Worm (Caenorhabditis elegans) whole organism, young adult: ENCODE results near the gene acdh-8.

ENCODE experiments used
- B0019.2 ChIP-seq: fragments of 200-800 bp; sonication (Bioruptor generic); conservative IDR thresholded peaks from 2 replicates; pipeline ENCODE4 v1.3.6; 2022; ENCODE audit warnings: missing genetic modification reagents, missing genetic modification characterization, missing compliant biosample characterization
- B0035.1 ChIP-seq: sonication (generic microtip); optimal IDR thresholded peaks from 2 replicates; lab custom pipeline; 2016; ENCODE audit warnings: missing genetic modification characterization, mild to moderate bottlenecking, missing compliant biosample characterization, missing genotype, missing genetic modification reagents
- C06A6.2 ChIP-seq: fragments of 200-800 bp; sonication (Bioruptor generic); conservative IDR thresholded peaks from 2 replicates; pipeline ENCODE4 v1.3.6; 2022; ENCODE audit warnings: missing genetic modification characterization, missing compliant biosample characterization
- C17E4.6 ChIP-seq: fragments of 200-800 bp; sonication (Bioruptor generic); IDR thresholded peaks from 2 replicates; pipeline ENCODE4 v1.3.6; 2022; ENCODE audit warnings: missing genetic modification reagents, missing genetic modification characterization, missing compliant biosample characterization
- D2030.7 ChIP-seq: fragments of 200-800 bp; sonication (Bioruptor generic); IDR thresholded peaks from 2 replicates; pipeline ENCODE4 v1.3.6; 2022; ENCODE audit warnings: missing genetic modification reagents, missing genetic modification characterization, missing compliant biosample characterization
- F10E7.11 ChIP-seq: sonication (generic microtip); optimal IDR thresholded peaks from 2 replicates; lab custom pipeline; 2017; ENCODE audit warnings: mild to moderate bottlenecking, missing genetic modification characterization, moderate library complexity, missing compliant biosample characterization
- F23B12.7 ChIP-seq: sonication (generic microtip); optimal IDR thresholded peaks from 2 replicates; lab custom pipeline; 2017; ENCODE audit warnings: missing genetic modification characterization, mild to moderate bottlenecking, missing compliant biosample characterization, antibody characterized with exemption, moderate library complexity; ENCODE audit not compliant: insufficient read depth
- F33H1.4 ChIP-seq: fragments of 200-800 bp; sonication (Bioruptor generic); IDR thresholded peaks from 2 replicates; pipeline ENCODE4 v1.3.6; 2022; ENCODE audit warnings: missing genetic modification reagents, missing genetic modification characterization, missing compliant biosample characterization
- F52B5.7 ChIP-seq: sonication (generic microtip); optimal IDR thresholded peaks from 2 replicates; lab custom pipeline; 2016; ENCODE audit warnings: mild to moderate bottlenecking, missing genetic modification characterization, missing compliant biosample characterization
- K12H6.12 ChIP-seq: fragments of 200-800 bp; sonication (Bioruptor generic); optimal IDR thresholded peaks from 2 replicates; lab custom pipeline; 2018; ENCODE audit warnings: mild to moderate bottlenecking, missing genetic modification characterization, missing compliant biosample characterization
- T26A5.8 ChIP-seq: sonication (generic microtip); optimal IDR thresholded peaks from 2 replicates; lab custom pipeline; 2016; ENCODE audit warnings: missing genetic modification characterization, missing compliant biosample characterization
- Y67H2A.10 ChIP-seq: fragments of 200-800 bp; sonication (Bioruptor generic); conservative IDR thresholded peaks from 2 replicates; pipeline ENCODE4 v1.3.6; 2022; ENCODE audit warnings: missing genetic modification reagents, missing genetic modification characterization, missing compliant biosample characterization
- akir-1 ChIP-seq: fragments of 200-800 bp; sonication (Bioruptor generic); optimal IDR thresholded peaks from 2 replicates; lab custom pipeline; 2018; ENCODE audit warnings: mild to moderate bottlenecking, missing genetic modification characterization, moderate library complexity, missing compliant biosample characterization
- attf-3 ChIP-seq: fragments of 200-800 bp; sonication (Bioruptor generic); conservative IDR thresholded peaks from 2 replicates; pipeline ENCODE4 v1.3.6; 2022; ENCODE audit warnings: missing genetic modification reagents, missing genetic modification characterization, missing compliant biosample characterization
- attf-5 ChIP-seq: fragments of 200-800 bp; sonication (Bioruptor generic); optimal IDR thresholded peaks from 2 replicates; lab custom pipeline; 2018; ENCODE audit warnings: mild to moderate bottlenecking, missing genetic modification characterization, missing compliant biosample characterization
- cebp-1 ChIP-seq, 2 experiments: fragments of 200-800 bp in 1 of 2; sonication (Bioruptor generic) in 1 of 2; sonication (generic microtip) in 1 of 2; IDR thresholded peaks in 1 of 2; optimal IDR thresholded peaks in 1 of 2; 2 replicates each; pipeline versions ENCODE4 v1.3.6 to Lab custom; 2017 to 2022; ENCODE audit warnings: missing compliant biosample characterization in 2 of 2, missing genetic modification characterization in 2 of 2, mild to moderate bottlenecking in 1 of 2, missing genetic modification reagents in 1 of 2, moderate library complexity in 1 of 2
- ceh-100 ChIP-seq: fragments of 200-800 bp; sonication (Bioruptor generic); IDR thresholded peaks from 2 replicates; pipeline ENCODE4 v1.3.6; 2022; ENCODE audit warnings: missing genetic modification reagents, missing genetic modification characterization, missing compliant biosample characterization
- ceh-27 ChIP-seq: fragments of 200-800 bp; sonication (Bioruptor generic); optimal IDR thresholded peaks from 2 replicates; lab custom pipeline; 2018; ENCODE audit warnings: mild to moderate bottlenecking, missing genetic modification characterization, moderate library complexity, missing compliant biosample characterization
- ceh-40 ChIP-seq: fragments of 200-800 bp; sonication (Bioruptor generic); IDR thresholded peaks from 2 replicates; pipeline ENCODE4 v1.3.6; 2022; ENCODE audit warnings: missing genetic modification characterization, missing compliant biosample characterization
- ceh-79 ChIP-seq: sonication (generic microtip); optimal IDR thresholded peaks from 2 replicates; lab custom pipeline; 2017; ENCODE audit warnings: mild to moderate bottlenecking, missing genetic modification characterization, missing compliant biosample characterization
- ceh-91 ChIP-seq: fragments of 200-800 bp; sonication (Bioruptor generic); IDR thresholded peaks from 2 replicates; pipeline ENCODE4 v1.3.6; 2022; ENCODE audit warnings: missing genetic modification reagents, missing genetic modification characterization, missing compliant biosample characterization
- dpff-1 ChIP-seq: sonication (generic microtip); optimal IDR thresholded peaks from 2 replicates; lab custom pipeline; 2017; ENCODE audit warnings: mild to moderate bottlenecking, missing genetic modification characterization, missing compliant biosample characterization
- ekl-4 ChIP-seq: fragments of 200-800 bp; sonication (Bioruptor generic); IDR thresholded peaks from 2 replicates; pipeline ENCODE4 v1.3.6; 2022; ENCODE audit warnings: missing genetic modification reagents, missing genetic modification characterization, missing compliant biosample characterization
- hlh-12 ChIP-seq: sonication (generic microtip); optimal IDR thresholded peaks from 2 replicates; lab custom pipeline; 2016; ENCODE audit warnings: missing genetic modification characterization, missing compliant biosample characterization
- hmg-1.2 ChIP-seq: fragments of 200-800 bp; sonication (Bioruptor generic); IDR thresholded peaks from 2 replicates; pipeline ENCODE4 v1.3.6; 2022; ENCODE audit warnings: missing genetic modification reagents, missing genetic modification characterization, missing compliant biosample characterization
- hmg-20 ChIP-seq: fragments of 200-800 bp; sonication (Bioruptor generic); IDR thresholded peaks from 2 replicates; pipeline ENCODE4 v1.3.6; 2022; ENCODE audit warnings: missing genetic modification reagents, missing genetic modification characterization, missing compliant biosample characterization
- lir-1 ChIP-seq: fragments of 200-800 bp; sonication (Bioruptor generic); conservative IDR thresholded peaks from 2 replicates; pipeline ENCODE4 v1.3.6; 2022; ENCODE audit warnings: missing genetic modification reagents, missing genetic modification characterization, missing compliant biosample characterization
- mxl-1 ChIP-seq: sonication (generic microtip); optimal IDR thresholded peaks from 2 replicates; lab custom pipeline; 2016; ENCODE audit warnings: missing genetic modification characterization, missing compliant biosample characterization
- nfya-2 ChIP-seq: fragments of 200-800 bp; sonication (Bioruptor generic); IDR thresholded peaks from 2 replicates; pipeline ENCODE4 v1.3.6; 2022; ENCODE audit warnings: missing genetic modification reagents, missing genetic modification characterization, missing compliant biosample characterization
- nhr-27 ChIP-seq: fragments of 200-800 bp; sonication (Bioruptor generic); optimal IDR thresholded peaks from 2 replicates; lab custom pipeline; 2018; ENCODE audit warnings: mild to moderate bottlenecking, missing genetic modification characterization, moderate library complexity, missing compliant biosample characterization
- nhr-80 ChIP-seq: sonication (generic microtip); optimal IDR thresholded peaks from 2 replicates; lab custom pipeline; 2016; ENCODE audit warnings: missing genetic modification characterization, missing compliant biosample characterization
- rcor-1 ChIP-seq: fragments of 200-800 bp; sonication (Bioruptor generic); IDR thresholded peaks from 2 replicates; pipeline ENCODE4 v1.3.6; 2022; ENCODE audit warnings: missing genetic modification reagents, missing genetic modification characterization, missing compliant biosample characterization
- rec-8 ChIP-seq, 2 experiments: sonication (generic microtip); optimal IDR thresholded peaks; 2 replicates each; lab custom pipeline; 2016; ENCODE audit warnings: mild to moderate bottlenecking in 2 of 2, missing genetic modification characterization in 2 of 2, missing genetic modification reagents in 2 of 2, missing genotype in 2 of 2, missing biosample characterization in 1 of 2, missing compliant biosample characterization in 1 of 2, moderate library complexity in 1 of 2
- snpc-1.1 ChIP-seq: sonication (generic microtip); optimal IDR thresholded peaks from 2 replicates; lab custom pipeline; 2017; ENCODE audit warnings: missing genetic modification characterization, mild to moderate bottlenecking, missing compliant biosample characterization, antibody characterized with exemption, moderate library complexity, missing genotype, missing genetic modification reagents; ENCODE audit not compliant: insufficient read depth
- snpc-4 ChIP-seq, 5 experiments: fragments of 150-350 bp in 1 of 5; sonication (generic microtip) in 4 of 5; optimal IDR thresholded peaks; 2 replicates each; lab custom pipeline; 2014 to 2018; ENCODE audit warnings: missing genetic modification characterization in 5 of 5, missing biosample characterization in 3 of 5, antibody characterized with exemption in 2 of 5, mild to moderate bottlenecking in 2 of 5, missing compliant biosample characterization in 2 of 5, missing genotype in 2 of 5, moderate library complexity in 2 of 5, missing genetic modification reagents in 1 of 5
- somi-1 ChIP-seq: fragments of 200-800 bp; sonication (Bioruptor generic); optimal IDR thresholded peaks from 2 replicates; lab custom pipeline; 2018; ENCODE audit warnings: mild to moderate bottlenecking, missing genetic modification characterization, missing compliant biosample characterization
- tbp1 ChIP-seq: fragments of 200-800 bp; sonication (Bioruptor generic); optimal IDR thresholded peaks from 2 replicates; lab custom pipeline; 2018; ENCODE audit warnings: mild to moderate bottlenecking, missing genetic modification characterization, missing compliant biosample characterization
- tbx-9 ChIP-seq: sonication (generic microtip); optimal IDR thresholded peaks from 2 replicates; lab custom pipeline; 2016; ENCODE audit warnings: borderline replicate concordance, missing genetic modification characterization, inconsistent platforms, missing compliant biosample characterization
- tlf-1 ChIP-seq: fragments of 200-800 bp; sonication (Bioruptor generic); optimal IDR thresholded peaks from 2 replicates; lab custom pipeline; 2018; ENCODE audit warnings: mild to moderate bottlenecking, missing genetic modification characterization, missing compliant biosample characterization
- unc-130 ChIP-seq: sonication (generic microtip); optimal IDR thresholded peaks from 2 replicates; lab custom pipeline; 2016; ENCODE audit warnings: missing genetic modification reagents, missing genetic modification characterization, missing compliant biosample characterization
- ztf-3 ChIP-seq: fragments of 200-800 bp; sonication (Bioruptor generic); optimal IDR thresholded peaks from 2 replicates; lab custom pipeline; 2018; ENCODE audit warnings: mild to moderate bottlenecking, missing genetic modification characterization, missing compliant biosample characterization
- ztf-6 ChIP-seq: fragments of 200-800 bp; sonication (Bioruptor generic); IDR thresholded peaks from 2 replicates; pipeline ENCODE4 v1.3.6; 2022; ENCODE audit warnings: missing genetic modification reagents, missing genetic modification characterization, missing compliant biosample characterization

The acdh-8 gene

DNA sequence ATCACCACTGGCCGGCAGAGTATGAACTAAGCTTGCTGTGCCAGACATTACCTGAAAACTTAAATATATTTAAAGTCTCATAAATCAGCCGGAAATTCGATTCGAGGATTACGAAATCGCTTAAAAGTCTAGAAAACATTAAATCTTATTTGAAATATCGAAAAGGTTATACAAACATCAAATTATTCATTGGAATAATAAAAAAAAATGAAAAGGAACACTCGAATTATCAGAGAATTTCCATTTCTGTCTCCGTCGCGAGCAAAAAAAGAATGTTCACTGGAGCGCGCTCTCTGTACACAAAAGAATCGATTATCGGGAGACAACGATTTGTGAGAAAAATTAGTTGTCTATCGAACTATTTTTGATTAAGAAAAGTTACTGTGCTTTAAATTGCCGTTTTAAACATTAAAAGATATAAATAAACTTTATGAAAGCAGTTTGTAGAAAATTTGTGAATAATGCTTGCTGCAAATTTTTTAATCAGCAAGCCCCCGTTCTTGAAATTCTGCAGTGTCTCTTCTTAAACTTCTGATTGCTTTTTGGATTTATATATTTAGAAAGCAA lies 41.9 kb downstream of the acdh-8 start, which contains the start of gene fzo-1:
Gene fzo-1, minus strand, starts transcription at position 51 of the 567 bp plus-strand sequence.
- TF ChIP-seq F10E7.11 (no peak), Y67H2A.10 (GFP tag; lab: Robert Waterston, UW) (no peak), F33H1.4 (GFP tag; lab: Robert Waterston, UW) (no peak), nhr-27 (tag; lab: Kevin White, UChicago) (no peak), ceh-40 (no peak), hmg-20 (GFP tag; lab: Robert Waterston, UW) (no peak), cebp-1 (GFP tag; IDR thresholded peaks at IDR 0.05; lab: Robert Waterston, UW) (no peak), cebp-1 (tag; optimal IDR thresholded peaks at IDR 0.05; lab: Kevin White, UChicago) (peak; percentile 9), ceh-100 (GFP tag; lab: Robert Waterston, UW) (peak; percentile 91), somi-1 (GFP tag; lab: Kevin White, UChicago) (no peak), hmg-1.2 (GFP tag; lab: Robert Waterston, UW) (peak; percentile 17; the same call in 1 of the 2 replicates), ceh-79 (tag; lab: Kevin White, UChicago) (no peak), snpc-4 (GFP tag; optimal IDR thresholded peaks at IDR 0.05; lab: Kevin White, UChicago) (no peak), snpc-4 (tag; optimal IDR thresholded peaks at IDR 0.05; lab: Kevin White, UChicago) (peak in 2 of 4 experiments; percentile 5 to 49), attf-3 (GFP tag; lab: Robert Waterston, UW) (no peak), ceh-91 (GFP tag; lab: Robert Waterston, UW) (no peak), K12H6.12 (tag; lab: Kevin White, UChicago) (peak; percentile 18), ztf-6 (GFP tag; lab: Robert Waterston, UW) (no peak), attf-5 (GFP tag; lab: Kevin White, UChicago) (peak; percentile 1), hlh-12 (tag; lab: Kevin White, UChicago) (no peak), B0035.1 (tag; lab: Kevin White, UChicago) (no peak), T26A5.8 (tag; lab: Kevin White, UChicago) (no peak), dpff-1 (tag; lab: Kevin White, UChicago) (no peak), akir-1 (GFP tag; lab: Kevin White, UChicago) (peak; percentile 15), tbx-9 (tag; lab: Kevin White, UChicago) (no peak), ceh-27 (GFP tag; lab: Kevin White, UChicago) (peak; percentile 33), unc-130 (GFP tag; lab: Kevin White, UChicago) (peak; percentile 48)
- TF ChIP-seq, all 124 proteins: peak for 9

DNA sequence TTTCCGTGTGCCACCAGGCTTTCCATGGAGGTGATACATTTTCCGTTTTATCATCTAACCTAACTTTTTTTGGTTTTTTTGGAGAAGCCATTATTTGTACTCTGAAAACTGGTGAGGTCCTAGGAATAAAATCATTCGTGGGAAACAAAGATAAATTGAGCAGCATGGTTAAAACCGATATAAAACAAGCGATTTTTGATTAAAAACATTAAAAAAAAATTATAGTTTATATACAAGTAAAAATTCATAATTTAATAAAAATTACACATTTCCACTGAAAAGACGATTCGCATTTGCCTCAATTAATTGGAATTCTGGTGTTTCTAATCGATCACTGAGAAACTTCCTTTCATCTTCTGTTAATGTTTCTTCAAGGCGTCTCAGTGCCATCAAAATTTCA lies 44.2 kb downstream of the acdh-8 start, which contains the start of gene ZK1248.15:
Gene ZK1248.15, minus strand, starts transcription at position 101 of the 400 bp plus-strand sequence.
- no peak for TF ChIP-seq D2030.7 (GFP tag; lab: Robert Waterston, UW)
- TF ChIP-seq ekl-4 (GFP tag; lab: Robert Waterston, UW): no peak
- no peak for TF ChIP-seq snpc-1.1 (tag; lab: Kevin White, UChicago)
- no peak for TF ChIP-seq tlf-1 (GFP tag; lab: Kevin White, UChicago)
- TF ChIP-seq C17E4.6 (GFP tag; lab: Robert Waterston, UW): no peak
- no peak for TF ChIP-seq attf-3 (GFP tag; lab: Robert Waterston, UW)
- TF ChIP-seq ceh-40: no peak
- TF ChIP-seq nfya-2 (GFP tag; lab: Robert Waterston, UW): no peak

ce11 chrII:5839227-5839626 lies 44.9 kb downstream of the acdh-8 start, which contains the start of gene ZK1248.19:
ZK1248.19 (minus strand) TSS chrII:5839414.
- TF ChIP-seq ceh-100 (GFP tag; lab: Robert Waterston, UW): peak; percentile 52; the same call in 1 of the 2 replicates
- TF ChIP-seq ztf-3 (GFP tag; lab: Kevin White, UChicago): no peak
- no peak for TF ChIP-seq tbp1 (GFP tag; lab: Kevin White, UChicago)
- TF ChIP-seq snpc-4 (GFP tag; optimal IDR thresholded peaks at IDR 0.05; lab: Kevin White, UChicago): no peak
- TF ChIP-seq snpc-4 (tag; optimal IDR thresholded peaks at IDR 0.05; lab: Kevin White, UChicago): peak in 1 of 4 experiments; percentile 26
- no peak for TF ChIP-seq nhr-80 (tag; lab: Kevin White, UChicago)
- TF ChIP-seq F23B12.7 (tag; lab: Kevin White, UChicago): no peak
- TF ChIP-seq ekl-4 (GFP tag; lab: Robert Waterston, UW): no peak
- TF ChIP-seq rcor-1 (GFP tag; lab: Robert Waterston, UW): peak; percentile 70; the same call in 1 of the 2 replicates
- no peak for TF ChIP-seq rec-8 (tag; optimal IDR thresholded peaks at IDR 0.05; lab: Kevin White, UChicago)
- no peak for TF ChIP-seq lir-1 (GFP tag; lab: Robert Waterston, UW)
- no peak for TF ChIP-seq B0019.2
- TF ChIP-seq C06A6.2: no peak
- no peak for TF ChIP-seq B0035.1 (tag; lab: Kevin White, UChicago)
- no peak for TF ChIP-seq F52B5.7 (tag; lab: Kevin White, UChicago)
- no peak for TF ChIP-seq mxl-1 (tag; lab: Kevin White, UChicago)
- no peak for TF ChIP-seq cebp-1 (GFP tag; IDR thresholded peaks at IDR 0.05; lab: Robert Waterston, UW)
- no peak for TF ChIP-seq cebp-1 (tag; optimal IDR thresholded peaks at IDR 0.05; lab: Kevin White, UChicago)
